Worm (Caenorhabditis elegans) whole organism, early embryonic: ENCODE data around the gene cyn-9.

ENCODE experiments used
- B0310.2 ChIP-seq: sonication (generic microtip); optimal IDR thresholded peaks from 2 replicates; lab custom pipeline; 2016; ENCODE audit warnings: mild to moderate bottlenecking, missing genetic modification characterization, missing compliant biosample characterization
- F13C5.2 ChIP-seq: sonication (generic microtip); optimal IDR thresholded peaks from 2 replicates; lab custom pipeline; 2017; ENCODE audit warnings: mild to moderate bottlenecking, missing genetic modification characterization, inconsistent platforms, missing compliant biosample characterization
- aly-1 ChIP-seq: sonication (generic microtip); optimal IDR thresholded peaks from 2 replicates; lab custom pipeline; 2016; ENCODE audit warnings: missing genetic modification characterization, missing compliant biosample characterization
- ama-1 ChIP-seq: fragments of 150-350 bp; optimal IDR thresholded peaks from 2 replicates; lab custom pipeline; 2014
- ceh-13 ChIP-seq: fragments of 200-800 bp; sonication (Bioruptor generic); optimal IDR thresholded peaks from 2 replicates; lab custom pipeline; 2018; ENCODE audit warnings: mild to moderate bottlenecking, missing genetic modification characterization, missing compliant biosample characterization
- ceh-36 ChIP-seq: sonication (generic microtip); optimal IDR thresholded peaks from 2 replicates; lab custom pipeline; 2016; ENCODE audit warnings: missing genetic modification characterization, inconsistent platforms, missing compliant biosample characterization
- ets-7 ChIP-seq: sonication (generic microtip); optimal IDR thresholded peaks from 2 replicates; lab custom pipeline; 2016; ENCODE audit warnings: missing genotype, missing genetic modification characterization, missing compliant biosample characterization
- flt-1 ChIP-seq: fragments of 200-800 bp; sonication (Bioruptor generic); IDR thresholded peaks from 2 replicates; pipeline ENCODE4 v1.3.6; 2022; ENCODE audit warnings: missing genetic modification characterization, missing compliant biosample characterization
- hmbx-1 ChIP-seq: sonication (generic microtip); optimal IDR thresholded peaks from 2 replicates; lab custom pipeline; 2016; ENCODE audit warnings: mild to moderate bottlenecking, missing genetic modification characterization, missing compliant biosample characterization
- hmg-4 ChIP-seq: fragments of 200-800 bp; sonication (Bioruptor generic); optimal IDR thresholded peaks from 2 replicates; lab custom pipeline; 2018; ENCODE audit warnings: mild to moderate bottlenecking, missing genetic modification characterization, missing compliant biosample characterization
- hnd-1 ChIP-seq: sonication (generic microtip); optimal IDR thresholded peaks from 2 replicates; lab custom pipeline; 2016; ENCODE audit warnings: missing genetic modification characterization, missing compliant biosample characterization
- pes-1 ChIP-seq: fragments of 200-800 bp; sonication (Bioruptor generic); IDR thresholded peaks from 2 replicates; pipeline ENCODE4 v1.3.6; 2022; ENCODE audit warnings: missing genetic modification reagents, missing genetic modification characterization, missing compliant biosample characterization
- scrt-1 ChIP-seq: fragments of 200-800 bp; sonication (Bioruptor generic); IDR thresholded peaks from 2 replicates; pipeline ENCODE4 v1.3.6; 2022; ENCODE audit warnings: missing genetic modification characterization, missing compliant biosample characterization
- sea-1 ChIP-seq: fragments of 200-800 bp; sonication (Bioruptor generic); conservative IDR thresholded peaks from 2 replicates; pipeline ENCODE4 v1.3.6; 2022; ENCODE audit warnings: missing genetic modification characterization, missing compliant biosample characterization
- tbx-11 ChIP-seq: fragments of 200-800 bp; sonication (Bioruptor generic); IDR thresholded peaks from 2 replicates; pipeline ENCODE4 v1.3.6; 2022; ENCODE audit warnings: missing genetic modification characterization, missing compliant biosample characterization
- tbx-37 ChIP-seq: fragments of 200-800 bp; sonication (Bioruptor generic); conservative IDR thresholded peaks from 2 replicates; pipeline ENCODE4 v1.3.6; 2022; ENCODE audit warnings: missing genetic modification reagents, missing genetic modification characterization, missing compliant biosample characterization
- tra-4 ChIP-seq: sonication (generic microtip); optimal IDR thresholded peaks from 2 replicates; lab custom pipeline; 2017; ENCODE audit warnings: missing genetic modification characterization, missing compliant biosample characterization

Gene cyn-9

ce11 chrIII:3675480-3675879 is 24.0 kb downstream of the cyn-9 start:
- no peak for TF ChIP-seq hnd-1 (tag; lab: Kevin White, UChicago)
- no peak for TF ChIP-seq sea-1 (GFP tag; lab: Robert Waterston, UW)
- TF ChIP-seq tra-4 (tag; lab: Kevin White, UChicago), result no peak
- no peak for TF ChIP-seq tbx-11 (GFP tag; lab: Robert Waterston, UW)
- no peak for TF ChIP-seq aly-1 (tag; lab: Kevin White, UChicago)

DNA sequence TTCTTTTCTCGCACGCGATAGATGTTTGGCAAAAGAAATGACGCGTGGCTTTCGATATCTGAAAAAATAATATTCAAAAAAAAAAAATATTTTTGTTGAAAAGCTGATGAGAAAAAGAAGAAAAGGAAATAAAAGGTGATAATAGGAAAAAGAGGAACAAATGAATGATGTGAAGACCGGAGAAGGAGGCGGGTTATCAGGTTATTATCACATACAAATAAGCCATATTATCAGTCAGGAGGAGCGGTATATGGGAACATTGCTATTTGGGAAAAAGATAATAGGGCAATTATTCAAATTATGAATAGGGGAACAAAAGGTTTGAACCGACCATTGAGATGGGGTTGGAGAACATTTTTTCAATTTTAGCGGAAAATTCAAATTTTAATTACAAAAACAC is 25.3 kb downstream of the cyn-9 start:
- TF ChIP-seq tbx-37 (GFP tag; lab: Robert Waterston, UW) (no peak), hmbx-1 (tag; lab: Kevin White, UChicago) (no peak), hnd-1 (tag; lab: Kevin White, UChicago) (no peak), F13C5.2 (tag; lab: Kevin White, UChicago) (no peak), tra-4 (tag; lab: Kevin White, UChicago) (no peak), ets-7 (tag; lab: Kevin White, UChicago) (no peak), ceh-36 (no peak), B0310.2 (tag; lab: Kevin White, UChicago) (no peak), hmg-4 (no peak), ceh-13 (GFP tag; lab: Kevin White, UChicago) (no peak), ama-1 (lab: Kevin White, UChicago) (no peak)

DNA sequence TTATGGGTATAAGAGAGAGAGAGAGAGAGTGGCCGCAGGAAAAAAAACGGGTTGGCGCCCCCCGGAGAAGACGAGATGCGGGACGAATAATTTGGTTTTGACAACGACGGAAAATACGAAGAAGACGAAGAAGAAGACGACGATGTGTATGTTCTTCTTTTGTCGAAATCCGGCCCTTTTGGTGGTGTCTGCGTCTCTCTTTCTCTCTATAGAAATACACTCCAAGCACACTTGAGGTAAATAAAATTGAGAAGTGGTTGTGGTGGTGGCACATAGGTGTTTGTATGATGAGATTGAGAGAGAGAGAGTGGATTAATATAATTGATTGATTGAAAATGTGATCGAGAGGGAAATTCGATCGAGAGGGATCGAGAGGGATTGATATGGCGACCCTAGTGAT is 26.6 kb downstream of the cyn-9 start:
- no peak for TF ChIP-seq ets-7 (tag; lab: Kevin White, UChicago)
- no peak for TF ChIP-seq ceh-36
- TF ChIP-seq ceh-13 (GFP tag; lab: Kevin White, UChicago), result no peak
- no peak for TF ChIP-seq sea-1 (GFP tag; lab: Robert Waterston, UW)
- TF ChIP-seq scrt-1 (GFP tag; lab: Robert Waterston, UW), result no peak
- TF ChIP-seq hnd-1 (tag; lab: Kevin White, UChicago), result no peak
- no peak for TF ChIP-seq F13C5.2 (tag; lab: Kevin White, UChicago)
- no peak for TF ChIP-seq hmg-4
- no peak for TF ChIP-seq tra-4 (tag; lab: Kevin White, UChicago)
- TF ChIP-seq aly-1 (tag; lab: Kevin White, UChicago), result no peak
- no peak for TF ChIP-seq hmbx-1 (tag; lab: Kevin White, UChicago)
- TF ChIP-seq tbx-37 (GFP tag; lab: Robert Waterston, UW), result no peak
- no peak for TF ChIP-seq tbx-11 (GFP tag; lab: Robert Waterston, UW)
- no peak for TF ChIP-seq pes-1 (GFP tag; lab: Robert Waterston, UW)
- TF ChIP-seq flt-1 (GFP tag; lab: Robert Waterston, UW), result no peak
- no peak for TF ChIP-seq B0310.2 (tag; lab: Kevin White, UChicago)
- TF ChIP-seq ama-1 (lab: Kevin White, UChicago), result no peak

- TF ChIP-seq aly-1 (tag; lab: Kevin White, UChicago), result no peak
- no peak for TF ChIP-seq ets-7 (tag; lab: Kevin White, UChicago)
- peak; percentile 7 for TF ChIP-seq B0310.2 (tag; lab: Kevin White, UChicago)
- no peak for TF ChIP-seq scrt-1 (GFP tag; lab: Robert Waterston, UW)
These were observed 28.5 kb downstream of the cyn-9 start for ce11 chrIII:3670984-3671383.

ce11 chrIII:3670336-3670735 is 29.1 kb downstream of the cyn-9 start, which contains the start of gene C46F11.6:
C46F11.6 (minus strand) TSS chrIII:3670436.
- TF ChIP-seq flt-1 (GFP tag; lab: Robert Waterston, UW) (no peak), F13C5.2 (tag; lab: Kevin White, UChicago) (no peak), ama-1 (lab: Kevin White, UChicago) (no peak), B0310.2 (tag; lab: Kevin White, UChicago) (no peak), hnd-1 (tag; lab: Kevin White, UChicago) (no peak), hmg-4 (no peak), ceh-13 (GFP tag; lab: Kevin White, UChicago) (no peak), ets-7 (tag; lab: Kevin White, UChicago) (no peak), scrt-1 (GFP tag; lab: Robert Waterston, UW) (no peak)

ce11 chrIII:3664224-3664623 is 35.2 kb downstream of the cyn-9 start, which contains the start of gene C46F11.4:
C46F11.4 (minus strand) TSS chrIII:3664304.
- peak; percentile 86 for TF ChIP-seq ceh-36
- TF ChIP-seq tbx-11 (GFP tag; lab: Robert Waterston, UW), result peak; percentile 86
- TF ChIP-seq ama-1 (lab: Kevin White, UChicago), result no peak
- TF ChIP-seq aly-1 (tag; lab: Kevin White, UChicago), result peak; percentile 51
- peak; percentile 62 for TF ChIP-seq ets-7 (tag; lab: Kevin White, UChicago)
- peak; percentile 93 for TF ChIP-seq sea-1 (GFP tag; lab: Robert Waterston, UW)
- TF ChIP-seq hmbx-1 (tag; lab: Kevin White, UChicago), result peak; percentile 59
- TF ChIP-seq flt-1 (GFP tag; lab: Robert Waterston, UW), result peak; percentile 85
- TF ChIP-seq scrt-1 (GFP tag; lab: Robert Waterston, UW), result peak; percentile 87
- TF ChIP-seq F13C5.2 (tag; lab: Kevin White, UChicago), result peak; percentile 92
- peak; percentile 84 for TF ChIP-seq tbx-37 (GFP tag; lab: Robert Waterston, UW)
- TF ChIP-seq ceh-13 (GFP tag; lab: Kevin White, UChicago), result peak; percentile 86
- peak; percentile 89 for TF ChIP-seq pes-1 (GFP tag; lab: Robert Waterston, UW)
- peak; percentile 36 for TF ChIP-seq tra-4 (tag; lab: Kevin White, UChicago)
- peak; percentile 76 for TF ChIP-seq hnd-1 (tag; lab: Kevin White, UChicago)
- TF ChIP-seq B0310.2 (tag; lab: Kevin White, UChicago), result peak; percentile 76
- TF ChIP-seq hmg-4, result peak; percentile 91

- TF ChIP-seq ets-7 (tag; lab: Kevin White, UChicago) (no peak), ceh-13 (GFP tag; lab: Kevin White, UChicago) (no peak), B0310.2 (tag; lab: Kevin White, UChicago) (no peak), hnd-1 (tag; lab: Kevin White, UChicago) (no peak), ceh-36 (no peak), ama-1 (lab: Kevin White, UChicago) (no peak), flt-1 (GFP tag; lab: Robert Waterston, UW) (no peak), tbx-11 (GFP tag; lab: Robert Waterston, UW) (no peak), scrt-1 (GFP tag; lab: Robert Waterston, UW) (no peak), pes-1 (GFP tag; lab: Robert Waterston, UW) (no peak), aly-1 (tag; lab: Kevin White, UChicago) (no peak), tbx-37 (GFP tag; lab: Robert Waterston, UW) (no peak), F13C5.2 (tag; lab: Kevin White, UChicago) (no peak), hmbx-1 (tag; lab: Kevin White, UChicago) (no peak), hmg-4 (no peak), sea-1 (GFP tag; lab: Robert Waterston, UW) (no peak), tra-4 (tag; lab: Kevin White, UChicago) (no peak)
These were observed 42.0 kb downstream of the cyn-9 start, which contains the start of gene C46F11.5 for ce11 chrIII:3657479-3657878. C46F11.5 (minus strand) TSS chrIII:3657606.
